Fruit fly (Drosophila melanogaster): Measurements from ENCODE around the gene Sgs4.
A peak's percentile ranks its signal among the peaks of the same experiment; 100 is the strongest.

The Sgs4 gene

DNA sequence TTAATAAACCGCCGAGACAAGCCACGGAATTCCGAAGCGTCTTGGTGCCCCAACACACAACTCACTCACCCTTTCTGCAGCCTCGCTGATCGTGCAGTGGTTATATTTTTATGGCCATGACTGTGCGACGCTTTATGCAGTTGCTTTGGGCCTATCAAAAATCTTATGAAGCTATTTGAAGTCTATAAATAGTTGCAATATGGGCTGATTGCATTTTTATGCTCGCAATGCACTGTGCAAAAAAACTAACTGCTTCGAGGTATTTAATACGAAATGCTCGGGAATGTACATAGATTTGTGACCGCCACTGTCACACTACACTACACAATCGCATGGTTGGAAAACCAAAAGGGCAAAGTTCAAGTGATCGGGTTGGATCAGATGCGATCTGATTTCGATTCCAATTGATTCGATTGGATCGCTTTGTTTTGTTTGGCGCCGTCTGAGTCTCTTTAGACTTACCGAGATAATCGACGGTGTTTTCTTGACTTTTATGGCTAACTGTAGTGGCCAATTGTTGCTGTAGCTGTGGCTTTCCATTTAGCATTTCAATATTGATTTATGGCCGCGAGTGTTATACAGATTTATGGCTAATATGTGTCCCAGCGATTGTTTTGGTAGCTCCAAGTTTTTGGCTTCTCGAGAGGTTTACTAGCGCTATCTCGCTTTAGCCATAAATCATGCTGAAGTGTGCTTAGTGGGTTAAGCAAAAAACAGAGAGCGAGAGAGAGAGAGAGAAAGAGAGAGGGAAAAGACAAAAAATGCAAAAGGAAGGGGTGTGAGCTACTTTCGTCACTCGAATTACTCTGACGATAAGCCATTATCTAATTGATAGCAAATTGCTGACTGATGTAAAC is 47.8 kb downstream of the Sgs4 start (continued):
- TF ChIP-seq Atf3 (GFP tag; optimal IDR thresholded peaks at IDR 0.05) (no peak), ase (GFP tag; IDR thresholded peaks at IDR 0.05) (no peak), Bgb (GFP tag; IDR thresholded peaks at IDR 0.05; ENCODE audit: partially characterized antibody) (no peak), tin (GFP tag; optimal IDR thresholded peaks at IDR 0.05) (no peak), caup (GFP tag; optimal IDR thresholded peaks at IDR 0.05; ENCODE audit: severe bottlenecking) (no peak), z (GFP tag; IDR thresholded peaks at IDR 0.05) (no peak), CG6813 (GFP tag; optimal IDR thresholded peaks at IDR 0.05) (no peak), sima (GFP tag; optimal IDR thresholded peaks at IDR 0.05) (no peak), Drgx (GFP tag; IDR thresholded peaks at IDR 0.05) (peak; percentile 48; the same call in 1 of the 2 replicates), CG17385 (GFP tag; optimal IDR thresholded peaks at IDR 0.05) (no peak), Asciz (GFP tag; optimal IDR thresholded peaks at IDR 0.05) (no peak), sisA (GFP tag; IDR thresholded peaks at IDR 0.05) (no peak), gsb-n (tag; optimal IDR thresholded peaks at IDR 0.05) (no peak), CG9437 (GFP tag; optimal IDR thresholded peaks at IDR 0.05) (no peak), pum (GFP tag; optimal IDR thresholded peaks at IDR 0.05) (no peak), CG33557 (GFP tag; optimal IDR thresholded peaks at IDR 0.05) (no peak), CG15601 (tag; optimal IDR thresholded peaks at IDR 0.05) (no peak), unc-4 (GFP tag; IDR thresholded peaks at IDR 0.05; ENCODE audit: partially characterized antibody) (no peak), ato (GFP tag; IDR thresholded peaks at IDR 0.05; ENCODE audit: partially characterized antibody) (no peak), hb (GFP tag; IDR thresholded peaks at IDR 0.05; ENCODE audit: partially characterized antibody) (no peak), prd (optimal IDR thresholded peaks at IDR 0.05) (no peak), prd (GFP tag; IDR thresholded peaks at IDR 0.05) (peak; percentile 39; the same call in 1 of the 3 replicates), lola (GFP tag; optimal IDR thresholded peaks at IDR 0.05) (no peak), Camta (GFP tag; optimal IDR thresholded peaks at IDR 0.05) (no peak), CG6765 (GFP tag; optimal IDR thresholded peaks at IDR 0.05) (no peak), phol (tag; optimal IDR thresholded peaks at IDR 0.05) (no peak), CG10209 (GFP tag; optimal IDR thresholded peaks at IDR 0.05) (no peak), Ssrp (tag; optimal IDR thresholded peaks at IDR 0.05) (no peak), CG15011 (GFP tag; optimal IDR thresholded peaks at IDR 0.05) (no peak), Hsf (GFP tag; optimal IDR thresholded peaks at IDR 0.05) (no peak), jing (GFP tag; optimal IDR thresholded peaks at IDR 0.05) (no peak), CG1024 (GFP tag; IDR thresholded peaks at IDR 0.05) (no peak), nerfin-1 (tag; optimal IDR thresholded peaks at IDR 0.05) (no peak), sug (tag; optimal IDR thresholded peaks at IDR 0.05) (peak; percentile 13), pzg (GFP tag; optimal IDR thresholded peaks at IDR 0.05) (no peak), CG14441 (GFP tag; IDR thresholded peaks at IDR 0.05) (no peak), CG11696 (GFP tag; IDR thresholded peaks at IDR 0.05) (peak; percentile 63), shn (GFP tag; optimal IDR thresholded peaks at IDR 0.05) (no peak), CG12744 (GFP tag; optimal IDR thresholded peaks at IDR 0.05) (no peak), Mad (GFP tag; optimal IDR thresholded peaks at IDR 0.05) (no peak), CG10543 (GFP tag; optimal IDR thresholded peaks at IDR 0.05) (no peak), nom (GFP tag; optimal IDR thresholded peaks at IDR 0.05) (no peak), CG17612 (GFP tag; IDR thresholded peaks at IDR 0.05) (no peak), CG8290 (GFP tag; optimal IDR thresholded peaks at IDR 0.05) (no peak), CG8290 (tag; optimal IDR thresholded peaks at IDR 0.05) (no peak), ro (GFP tag; IDR thresholded peaks at IDR 0.05) (no peak), bowl (GFP tag; IDR thresholded peaks at IDR 0.05) (no peak), Scr (GFP tag; IDR thresholded peaks at IDR 0.05; ENCODE audit: partially characterized antibody) (no peak), CG15073 (GFP tag; optimal IDR thresholded peaks at IDR 0.05) (peak; percentile 25)

Measured in whole organism, embryonic.